Fruit fly (Drosophila melanogaster) whole organism, embryonic: ENCODE measurements around the gene CG6153.

Source experiments
- Antp ChIP-seq: fragments of 200-800 bp; sonication (Bioruptor generic); optimal IDR thresholded peaks from 3 replicates; lab custom pipeline; 2016; ENCODE audit warnings: missing biosample characterization, missing genetic modification characterization
- Bgb ChIP-seq: fragments of 200-800 bp; sonication (Bioruptor generic); IDR thresholded peaks from 2 replicates; pipeline ENCODE4 v1.3.6; 2022; ENCODE audit warnings: missing biosample characterization, missing genetic modification characterization; ENCODE audit not compliant: partially characterized antibody
- BtbVII ChIP-seq: fragments of 200-800 bp; sonication (Bioruptor generic); optimal IDR thresholded peaks from 3 replicates; lab custom pipeline; 2017; ENCODE audit warnings: missing biosample characterization, mild to moderate bottlenecking, missing genetic modification characterization
- C15 ChIP-seq: fragments of 200-800 bp; sonication (Bioruptor generic); IDR thresholded peaks from 3 replicates; pipeline ENCODE4 v1.3.6; 2022; ENCODE audit warnings: missing biosample characterization, missing genetic modification characterization
- CG11247 ChIP-seq: fragments of 200-800 bp; sonication (Bioruptor generic); IDR thresholded peaks from 2 replicates; pipeline ENCODE4 v1.3.6; 2022; ENCODE audit warnings: missing biosample characterization, missing genetic modification characterization
- CG11723 ChIP-seq: fragments of 200-800 bp; sonication (Bioruptor generic); optimal IDR thresholded peaks from 2 replicates; lab custom pipeline; 2017; ENCODE audit warnings: missing biosample characterization, mild to moderate bottlenecking, missing genetic modification characterization
- CG13424 ChIP-seq: fragments of 200-800 bp; sonication (Bioruptor generic); optimal IDR thresholded peaks from 2 replicates; lab custom pipeline; 2019; ENCODE audit warnings: missing biosample characterization, mild to moderate bottlenecking, missing genetic modification characterization, moderate library complexity
- CG13894 ChIP-seq: fragments of 200-800 bp; sonication (Bioruptor generic); optimal IDR thresholded peaks from 3 replicates; lab custom pipeline; 2018; ENCODE audit warnings: missing biosample characterization, mild to moderate bottlenecking, missing genetic modification characterization, moderate library complexity
- CG1603 ChIP-seq: fragments of 200-800 bp; sonication (Bioruptor generic); optimal IDR thresholded peaks from 2 replicates; lab custom pipeline; 2019; ENCODE audit warnings: missing biosample characterization, mild to moderate bottlenecking, missing genetic modification characterization, moderate library complexity
- CG18011 ChIP-seq: fragments of 200-800 bp; sonication (Bioruptor generic); optimal IDR thresholded peaks from 2 replicates; lab custom pipeline; 2017; ENCODE audit warnings: missing biosample characterization, missing genetic modification characterization, mild to moderate bottlenecking, moderate library complexity, missing genotype
- CG2889 ChIP-seq: fragments of 200-800 bp; sonication (Bioruptor generic); IDR thresholded peaks from 3 replicates; pipeline ENCODE4 v1.3.6; 2022; ENCODE audit warnings: missing biosample characterization, missing genetic modification characterization
- CG3281 ChIP-seq: fragments of 200-800 bp; sonication (Bioruptor generic); optimal IDR thresholded peaks from 3 replicates; lab custom pipeline; 2017; ENCODE audit warnings: missing biosample characterization, mild to moderate bottlenecking, missing genetic modification characterization
- CG3838 ChIP-seq: fragments of 200-800 bp; sonication (Bioruptor generic); optimal IDR thresholded peaks from 3 replicates; lab custom pipeline; 2016; ENCODE audit warnings: missing biosample characterization, missing genetic modification characterization
- CG4424 ChIP-seq: fragments of 200-800 bp; sonication (Bioruptor generic); optimal IDR thresholded peaks from 3 replicates; lab custom pipeline; 2016; ENCODE audit warnings: missing biosample characterization, missing genetic modification characterization
- CG4730 ChIP-seq: fragments of 200-800 bp; sonication (Bioruptor generic); IDR thresholded peaks from 2 replicates; pipeline ENCODE4 v1.3.6; 2022; ENCODE audit warnings: missing biosample characterization, missing genetic modification characterization
- CG7357 ChIP-seq: fragments of 200-800 bp; sonication (Bioruptor generic); IDR thresholded peaks from 3 replicates; pipeline ENCODE4 v1.3.6; 2022; ENCODE audit warnings: missing biosample characterization, missing genetic modification characterization
- CG7556 ChIP-seq: fragments of 200-800 bp; sonication (Bioruptor generic); optimal IDR thresholded peaks from 2 replicates; lab custom pipeline; 2017; ENCODE audit warnings: missing biosample characterization, mild to moderate bottlenecking, missing genetic modification characterization
- CG7963 ChIP-seq: fragments of 200-800 bp; sonication (Bioruptor generic); IDR thresholded peaks from 3 replicates; pipeline ENCODE4 v1.3.6; 2022; ENCODE audit warnings: missing biosample characterization, missing genetic modification characterization; ENCODE audit not compliant: partially characterized antibody
- CG7987 ChIP-seq: fragments of 200-800 bp; sonication (Bioruptor generic); optimal IDR thresholded peaks from 2 replicates; lab custom pipeline; 2018; ENCODE audit warnings: missing biosample characterization, mild to moderate bottlenecking, missing genetic modification characterization, moderate library complexity
- CG9437 ChIP-seq: fragments of 200-800 bp; sonication (Bioruptor generic); optimal IDR thresholded peaks from 2 replicates; lab custom pipeline; 2018; ENCODE audit warnings: missing biosample characterization, mild to moderate bottlenecking, missing genetic modification characterization
- CG9817 ChIP-seq: fragments of 200-800 bp; sonication (Bioruptor generic); optimal IDR thresholded peaks from 2 replicates; lab custom pipeline; 2018; ENCODE audit warnings: missing biosample characterization, mild to moderate bottlenecking, missing genetic modification characterization, moderate library complexity
- CHES-1-like ChIP-seq: fragments of 200-800 bp; sonication (Bioruptor generic); optimal IDR thresholded peaks from 2 replicates; lab custom pipeline; 2016; ENCODE audit warnings: missing biosample characterization, missing genetic modification characterization
- CTCF ChIP-seq: fragments of 200-800 bp; sonication (Bioruptor generic); optimal IDR thresholded peaks from 2 replicates; lab custom pipeline; 2017; ENCODE audit warnings: missing biosample characterization, mild to moderate bottlenecking, missing genetic modification characterization, moderate library complexity
- Dfd ChIP-seq, 2 experiments: fragments of >200 bp; optimal IDR thresholded peaks; 2 replicates each; lab custom pipeline; 2017; ENCODE audit warnings: missing biosample characterization in 2 of 2, missing genetic modification characterization in 2 of 2
- Dll ChIP-seq: fragments of 200-800 bp; sonication (Bioruptor generic); IDR thresholded peaks from 4 replicates; pipeline ENCODE4 v1.3.6; 2022; ENCODE audit warnings: missing biosample characterization, missing genetic modification characterization; ENCODE audit not compliant: partially characterized antibody
- ERR ChIP-seq: fragments of 200-800 bp; sonication (Bioruptor generic); optimal IDR thresholded peaks from 2 replicates; lab custom pipeline; 2016; ENCODE audit warnings: missing biosample characterization, missing genetic modification characterization
- Ets97D ChIP-seq: fragments of 200-800 bp; sonication (Bioruptor generic); optimal IDR thresholded peaks from 3 replicates; lab custom pipeline; 2016; ENCODE audit warnings: missing biosample characterization, missing genetic modification characterization
- HLH3B ChIP-seq: fragments of 200-800 bp; sonication (Bioruptor generic); IDR thresholded peaks from 2 replicates; pipeline ENCODE4 v1.3.6; 2022; ENCODE audit warnings: missing biosample characterization, missing genetic modification characterization
- Hand ChIP-seq: fragments of 200-800 bp; sonication (Bioruptor generic); optimal IDR thresholded peaks from 2 replicates; lab custom pipeline; 2017; ENCODE audit warnings: mild to moderate bottlenecking, missing biosample characterization, missing genetic modification reagents, missing genetic modification characterization
- Jarid2 ChIP-seq: fragments of 200-800 bp; sonication (Bioruptor generic); optimal IDR thresholded peaks from 3 replicates; lab custom pipeline; 2017; ENCODE audit warnings: mild to moderate bottlenecking, missing biosample characterization, missing genetic modification reagents, missing genetic modification characterization
- Trl ChIP-seq, 3 experiments: fragments of >200 bp in 2 of 3; fragments of 200-800 bp in 1 of 3; sonication (Bioruptor generic) in 1 of 3; optimal IDR thresholded peaks; 2 replicates in 1 of 3; 3 replicates in 2 of 3; lab custom pipeline; 2016 to 2017; ENCODE audit warnings: missing biosample characterization in 1 of 3, missing genetic modification characterization in 1 of 3
- bcd ChIP-seq: fragments of 200-800 bp; sonication (Bioruptor generic); optimal IDR thresholded peaks from 2 replicates; lab custom pipeline; 2017; ENCODE audit warnings: missing biosample characterization, mild to moderate bottlenecking, missing genetic modification characterization
- cwo ChIP-seq: fragments of 200-800 bp; sonication (Bioruptor generic); optimal IDR thresholded peaks from 3 replicates; lab custom pipeline; 2017; ENCODE audit warnings: missing biosample characterization, missing genetic modification characterization, mild to moderate bottlenecking, moderate library complexity, missing genetic modification reagents
- fru ChIP-seq: fragments of >200 bp; optimal IDR thresholded peaks from 2 replicates; lab custom pipeline; 2017
- gsb-n ChIP-seq: fragments of 200-800 bp; sonication (Bioruptor generic); optimal IDR thresholded peaks from 3 replicates; lab custom pipeline; 2018; ENCODE audit warnings: missing biosample characterization, mild to moderate bottlenecking, missing genetic modification characterization
- hkb ChIP-seq, 2 experiments: fragments of 200-800 bp in 1 of 2; fragments of >200 bp in 1 of 2; sonication (Bioruptor generic) in 1 of 2; IDR thresholded peaks in 1 of 2; optimal IDR thresholded peaks in 1 of 2; 2 replicates each; pipeline versions ENCODE4 v1.3.6 to Lab custom; 2017 to 2022; ENCODE audit warnings: missing biosample characterization in 1 of 2, missing genetic modification characterization in 1 of 2
- inv ChIP-seq: fragments of 200-800 bp; sonication (Bioruptor generic); IDR thresholded peaks from 2 replicates; pipeline ENCODE4 v1.3.6; 2022; ENCODE audit warnings: missing biosample characterization, missing genetic modification characterization; ENCODE audit not compliant: partially characterized antibody
- nom ChIP-seq: fragments of 200-800 bp; sonication (Bioruptor generic); optimal IDR thresholded peaks from 2 replicates; lab custom pipeline; 2017; ENCODE audit warnings: missing biosample characterization, missing genetic modification characterization, mild to moderate bottlenecking, moderate library complexity, missing genetic modification reagents
- pzg ChIP-seq: fragments of 200-800 bp; sonication (Bioruptor generic); optimal IDR thresholded peaks from 3 replicates; lab custom pipeline; 2018; ENCODE audit warnings: missing biosample characterization, mild to moderate bottlenecking, missing genetic modification characterization, moderate library complexity
- schlank ChIP-seq: fragments of 200-800 bp; sonication (Bioruptor generic); optimal IDR thresholded peaks from 2 replicates; lab custom pipeline; 2018; ENCODE audit warnings: missing biosample characterization, mild to moderate bottlenecking, missing genetic modification characterization
- sim ChIP-seq: fragments of 200-800 bp; sonication (Bioruptor generic); IDR thresholded peaks from 2 replicates; pipeline ENCODE4 v1.3.6; 2022; ENCODE audit warnings: missing biosample characterization, missing genetic modification characterization
- so ChIP-seq: fragments of 200-800 bp; sonication (Bioruptor generic); IDR thresholded peaks from 3 replicates; pipeline ENCODE4 v1.3.6; 2022; ENCODE audit warnings: missing biosample characterization, missing genetic modification characterization
- tap ChIP-seq: fragments of 200-800 bp; optimal IDR thresholded peaks from 3 replicates; lab custom pipeline; 2019; ENCODE audit warnings: missing biosample characterization, mild to moderate bottlenecking, missing genetic modification characterization, moderate library complexity
- tna ChIP-seq: fragments of 200-800 bp; sonication (Bioruptor generic); IDR thresholded peaks from 2 replicates; pipeline ENCODE4 v1.3.6; 2022; ENCODE audit warnings: missing biosample characterization, missing genetic modification characterization; ENCODE audit not compliant: partially characterized antibody
- unpg ChIP-seq: fragments of 200-800 bp; sonication (Bioruptor generic); optimal IDR thresholded peaks from 3 replicates; lab custom pipeline; 2018; ENCODE audit warnings: missing biosample characterization, mild to moderate bottlenecking, missing genetic modification characterization, moderate library complexity
- vvl ChIP-seq: fragments of 200-800 bp; sonication (Bioruptor generic); IDR thresholded peaks from 2 replicates; pipeline ENCODE4 v1.3.6; 2022; ENCODE audit warnings: missing biosample characterization, missing genetic modification characterization
- zen2 ChIP-seq: fragments of 200-800 bp; sonication (Bioruptor generic); IDR thresholded peaks from 3 replicates; pipeline ENCODE4 v1.3.6; 2022; ENCODE audit warnings: missing biosample characterization, missing genetic modification characterization; ENCODE audit not compliant: partially characterized antibody

Gene CG6153

DNA sequence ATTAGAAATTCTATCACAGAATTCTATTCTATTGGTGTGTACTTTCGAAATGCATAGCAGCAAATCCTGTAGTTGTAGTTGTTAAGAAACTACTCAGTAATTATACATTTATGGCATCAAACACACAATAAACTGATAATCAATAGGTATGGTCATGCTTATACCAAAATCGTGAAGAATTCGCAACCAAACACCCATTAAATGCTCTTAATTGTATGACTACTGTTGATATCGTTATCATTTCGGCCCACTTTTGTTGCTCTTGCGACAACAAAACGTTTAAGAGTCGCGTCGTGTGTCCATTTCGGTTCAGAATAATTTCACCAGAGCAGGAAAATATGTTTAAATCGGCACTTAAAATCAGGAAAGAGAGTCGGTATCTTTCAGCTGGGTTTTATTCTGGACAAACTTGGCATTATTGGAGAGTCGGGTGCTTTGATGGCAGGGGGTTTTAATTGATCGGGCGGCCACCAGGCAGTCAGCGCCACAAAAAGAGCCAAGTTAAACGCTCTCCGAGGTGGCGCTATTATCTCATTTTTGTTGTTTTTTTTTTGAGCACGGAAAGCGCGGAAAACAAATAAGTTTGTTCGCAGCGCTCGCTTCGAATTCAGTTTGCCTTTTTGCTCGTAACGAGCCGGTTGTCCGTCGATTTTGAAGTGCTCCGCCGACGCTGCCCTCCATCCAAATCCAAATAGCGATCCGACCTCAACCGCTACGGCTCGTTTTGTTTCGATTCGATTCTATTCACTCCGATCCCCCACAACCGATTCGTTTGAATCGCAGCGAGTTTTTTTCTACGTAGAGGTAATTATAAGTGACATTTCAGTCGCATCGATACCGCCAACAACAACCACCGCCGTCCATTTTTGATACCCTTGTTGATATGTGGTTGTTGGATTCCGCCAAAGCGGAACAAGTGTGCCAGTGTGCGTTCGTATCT, 25.9 kb downstream of the CG6153 start, which contains the start of gene MRP (continued):
- TF ChIP-seq hkb (optimal IDR thresholded peaks at IDR 0.05; lab: Kevin White, UChicago) (no peak), hkb (GFP tag; IDR thresholded peaks at IDR 0.05; lab: Robert Waterston, UW) (peak; percentile 60), Jarid2 (GFP tag; lab: Kevin White, UChicago) (peak; percentile 89), BtbVII (GFP tag; lab: Kevin White, UChicago) (peak; percentile 4), inv (GFP tag; lab: Robert Waterston, UW) (peak; percentile 17; the same call in 1 of the 2 replicates), vvl (GFP tag; lab: Robert Waterston, UW) (peak; percentile 25; the same call in 1 of the 2 replicates), Hand (no peak), schlank (tag; lab: Kevin White, UChicago) (no peak), CG4730 (GFP tag; lab: Robert Waterston, UW) (no peak), CG13424 (no peak), Ets97D (GFP tag; lab: Kevin White, UChicago) (no peak), CG7556 (GFP tag; lab: Kevin White, UChicago) (no peak), unpg (no peak), HLH3B (no peak), CG3838 (GFP tag; lab: Kevin White, UChicago) (no peak), Dll (0 out of 4 replicates have a peak, but pooled peaks have one; percentile 39), Trl (optimal IDR thresholded peaks at IDR 0.05; lab: Kevin White, UChicago) (peak in 1 of 2 experiments; percentile 83), Trl (GFP tag; optimal IDR thresholded peaks at IDR 0.05; lab: Kevin White, UChicago) (no peak), Antp (GFP tag; lab: Kevin White, UChicago) (no peak), CG7963 (GFP tag; lab: Robert Waterston, UW) (no peak), nom (no peak), CTCF (peak; percentile 35), CG11247 (GFP tag; lab: Robert Waterston, UW) (peak; percentile 29; the same call in 1 of the 2 replicates), tap (no peak), CG13894 (tag; lab: Kevin White, UChicago) (no peak), so (GFP tag; lab: Robert Waterston, UW) (peak; percentile 59; the same call in 1 of the 3 replicates), CG11723 (GFP tag; lab: Kevin White, UChicago) (no peak), tna (GFP tag; lab: Robert Waterston, UW) (no peak), CG7987 (no peak), CG4424 (GFP tag; lab: Kevin White, UChicago) (no peak), ERR (GFP tag; lab: Kevin White, UChicago) (no peak), bcd (no peak), CG2889 (GFP tag; lab: Robert Waterston, UW) (no peak), CG1603 (tag; lab: Kevin White, UChicago) (no peak), Bgb (GFP tag; lab: Robert Waterston, UW) (peak; percentile 64), C15 (GFP tag; lab: Robert Waterston, UW) (no peak), cwo (GFP tag; lab: Kevin White, UChicago) (peak; percentile 9), sim (GFP tag; lab: Robert Waterston, UW) (no peak), zen2 (GFP tag; lab: Robert Waterston, UW) (0 out of 3 replicates have a peak, but pooled peaks have one; percentile 24), CG9817 (tag; lab: Kevin White, UChicago) (no peak), fru (lab: Kevin White, UChicago) (no peak), pzg (GFP tag; lab: Kevin White, UChicago) (no peak), CHES-1-like (GFP tag; lab: Kevin White, UChicago) (peak; percentile 10), CG7357 (GFP tag; lab: Robert Waterston, UW) (no peak), Dfd (GFP tag; optimal IDR thresholded peaks at IDR 0.05; lab: Kevin White, UChicago) (no peak), gsb-n (tag; lab: Kevin White, UChicago) (no peak), CG18011 (GFP tag; lab: Kevin White, UChicago) (no peak), CG9437 (GFP tag; lab: Kevin White, UChicago) (no peak), CG3281 (peak; percentile 12)
